In genomic region chrX:20488701-20489122, dm6 we compare ENCODE assay signal across 5 fruit fly cellular contexts.
TF ChIP-seq lines count a peak whose summit lies in the region.

No protein-coding gene starts in this region.

- TF ChIP-seq CTCF in whole organism, embryonic (GFP tag; optimal IDR thresholded peaks at IDR 0.05; lab: Kevin White, UChicago), result no peak

TF ChIP-seq in whole organism, adult, 20 proteins besides CTCF, POLR2A, EP300 and RAD21:
- TF ChIP-seq CG1620 (GFP tag; optimal IDR thresholded peaks at IDR 0.05; lab: Kevin White, UChicago) (peak; percentile 15), kay (GFP tag; lab: Kevin White, UChicago; ENCODE audit: borderline replicate concordance) (no peak), CG11617 (GFP tag; optimal IDR thresholded peaks at IDR 0.05; lab: Kevin White, UChicago) (peak; percentile 40), CG5204 (GFP tag; optimal IDR thresholded peaks at IDR 0.05; lab: Kevin White, UChicago) (peak; percentile 47), bab1 (GFP tag; optimal IDR thresholded peaks at IDR 0.05; lab: Kevin White, UChicago) (peak; percentile 83), CG7101 (tag; optimal IDR thresholded peaks at IDR 0.05; lab: Kevin White, UChicago) (peak; percentile 8), toe (GFP tag; optimal IDR thresholded peaks at IDR 0.05; lab: Kevin White, UChicago) (no peak), CG12768 (GFP tag; optimal IDR thresholded peaks at IDR 0.05; lab: Kevin White, UChicago) (no peak), CG7045 (GFP tag; optimal IDR thresholded peaks at IDR 0.05; lab: Kevin White, UChicago) (peak; percentile 10), CG14711 (tag; optimal IDR thresholded peaks at IDR 0.05; lab: Kevin White, UChicago) (peak; percentile 18), pad (GFP tag; optimal IDR thresholded peaks at IDR 0.05; lab: Kevin White, UChicago) (peak; percentile 43), Hr96 (GFP tag; optimal IDR thresholded peaks at IDR 0.05; lab: Kevin White, UChicago) (peak; percentile 5)

TF ChIP-seq in whole organism, embryonic, 481 proteins besides CTCF, POLR2A, EP300 and RAD21 (continues in another document):
- TF ChIP-seq HLH3B (GFP tag; IDR thresholded peaks at IDR 0.05; lab: Robert Waterston, UW), result 0 out of 2 replicates have a peak, but pooled peaks have one; percentile 12
- peak; percentile 16 to 32 for TF ChIP-seq chif (GFP tag; optimal IDR thresholded peaks at IDR 0.05; lab: Kevin White, UChicago)
- no peak for TF ChIP-seq Doc2 (GFP tag; IDR thresholded peaks at IDR 0.05; lab: Robert Waterston, UW)
- TF ChIP-seq nom (GFP tag; optimal IDR thresholded peaks at IDR 0.05; lab: Kevin White, UChicago), result peak; percentile 50
- TF ChIP-seq CG12219 (GFP tag; optimal IDR thresholded peaks at IDR 0.05; lab: Kevin White, UChicago), result peak; percentile 38
- TF ChIP-seq ham (GFP tag; IDR thresholded peaks at IDR 0.05; lab: Robert Waterston, UW), result no peak
- TF ChIP-seq cg (GFP tag; optimal IDR thresholded peaks at IDR 0.05; lab: Kevin White, UChicago), result no peak
- peak; percentile 20 for TF ChIP-seq CG2875 (GFP tag; optimal IDR thresholded peaks at IDR 0.05; lab: Kevin White, UChicago)
- peak; percentile 1 for TF ChIP-seq CG30020 (tag; optimal IDR thresholded peaks at IDR 0.05; lab: Kevin White, UChicago)
- 0 out of 3 replicates have a peak, but pooled peaks have one; percentile 5 for TF ChIP-seq CG34422 (GFP tag; IDR thresholded peaks at IDR 0.05; lab: Robert Waterston, UW)
- TF ChIP-seq Dad (GFP tag; optimal IDR thresholded peaks at IDR 0.05; lab: Kevin White, UChicago), result no peak
- no peak for TF ChIP-seq CG10462 (GFP tag; optimal IDR thresholded peaks at IDR 0.05; lab: Kevin White, UChicago)
- no peak for TF ChIP-seq D (optimal IDR thresholded peaks at IDR 0.05; lab: Kevin White, UChicago)
- TF ChIP-seq D (GFP tag; optimal IDR thresholded peaks at IDR 0.05; lab: Kevin White, UChicago), result peak; percentile 69
- no peak for TF ChIP-seq aop (GFP tag; IDR thresholded peaks at IDR 0.05; lab: Robert Waterston, UW)
- TF ChIP-seq CG9437 (GFP tag; optimal IDR thresholded peaks at IDR 0.05; lab: Kevin White, UChicago), result peak; percentile 62
- TF ChIP-seq CG5180 (GFP tag; optimal IDR thresholded peaks at IDR 0.05; lab: Kevin White, UChicago), result peak; percentile 58
- no peak for TF ChIP-seq oc (tag; optimal IDR thresholded peaks at IDR 0.05; lab: Kevin White, UChicago)
- no peak for TF ChIP-seq Hr39 (optimal IDR thresholded peaks at IDR 0.05; lab: Kevin White, UChicago)

TF ChIP-seq in whole organism, prepupa, 60 proteins besides CTCF, POLR2A, EP300 and RAD21 (continues in another document):
- TF ChIP-seq Blimp-1 (GFP tag; optimal IDR thresholded peaks at IDR 0.05; lab: Kevin White, UChicago) (peak; percentile 2), Ets96B (tag; optimal IDR thresholded peaks at IDR 0.05; lab: Kevin White, UChicago) (peak; percentile 62), Hr38 (GFP tag; optimal IDR thresholded peaks at IDR 0.05; lab: Kevin White, UChicago) (no peak), CG8632 (GFP tag; optimal IDR thresholded peaks at IDR 0.05; lab: Kevin White, UChicago) (peak; percentile 61), CG6792 (GFP tag; optimal IDR thresholded peaks at IDR 0.05; lab: Kevin White, UChicago) (peak; percentile 70), fd59A (GFP tag; optimal IDR thresholded peaks at IDR 0.05; lab: Kevin White, UChicago) (peak; percentile 61), vri (GFP tag; optimal IDR thresholded peaks at IDR 0.05; lab: Kevin White, UChicago) (no peak), CG11294 (GFP tag; IDR thresholded peaks at IDR 0.05; lab: Robert Waterston, UW) (peak; percentile 15; the same call in 1 of the 2 replicates), CG8119 (GFP tag; IDR thresholded peaks at IDR 0.05; lab: Robert Waterston, UW) (peak; percentile 69), esn (GFP tag; optimal IDR thresholded peaks at IDR 0.05; lab: Kevin White, UChicago) (peak; percentile 74), CG10631 (GFP tag; optimal IDR thresholded peaks at IDR 0.05; lab: Kevin White, UChicago) (peak; percentile 62), cyc (GFP tag; optimal IDR thresholded peaks at IDR 0.05; lab: Kevin White, UChicago) (peak; percentile 75), Eip93F (GFP tag; optimal IDR thresholded peaks at IDR 0.05; lab: Kevin White, UChicago) (no peak), CG6854 (GFP tag; optimal IDR thresholded peaks at IDR 0.05; lab: Kevin White, UChicago) (peak; percentile 48), pdm3 (GFP tag; optimal IDR thresholded peaks at IDR 0.05; lab: Kevin White, UChicago) (peak; percentile 76), topi (GFP tag; optimal IDR thresholded peaks at IDR 0.05; lab: Kevin White, UChicago) (peak; percentile 80), CG34406 (GFP tag; optimal IDR thresholded peaks at IDR 0.05; lab: Kevin White, UChicago) (peak; percentile 59), CG1621 (tag; optimal IDR thresholded peaks at IDR 0.05; lab: Kevin White, UChicago) (peak; percentile 15), dac (GFP tag; optimal IDR thresholded peaks at IDR 0.05; lab: Kevin White, UChicago) (peak; percentile 83), CG10669 (GFP tag; optimal IDR thresholded peaks at IDR 0.05; lab: Kevin White, UChicago) (peak; percentile 74), net (GFP tag; optimal IDR thresholded peaks at IDR 0.05; lab: Kevin White, UChicago) (peak; percentile 80)

TF ChIP-seq in whole organism, pupa, 21 proteins besides CTCF, POLR2A, EP300 and RAD21:
- TF ChIP-seq Snoo (tag; optimal IDR thresholded peaks at IDR 0.05; lab: Kevin White, UChicago) (peak; percentile 58), Pif1B (GFP tag; optimal IDR thresholded peaks at IDR 0.05; lab: Kevin White, UChicago) (peak; percentile 70), D1 (tag; optimal IDR thresholded peaks at IDR 0.05; lab: Kevin White, UChicago) (peak; percentile 45), EcR (GFP tag; optimal IDR thresholded peaks at IDR 0.05; lab: Kevin White, UChicago) (no peak), fd96Ca (GFP tag; IDR thresholded peaks at IDR 0.05; lab: Robert Waterston, UW) (peak; percentile 60; the same call in 1 of the 3 replicates), CG10348 (GFP tag; IDR thresholded peaks at IDR 0.05; lab: Robert Waterston, UW) (no peak), CG4496 (GFP tag; IDR thresholded peaks at IDR 0.05; lab: Robert Waterston, UW) (no peak), CG8301 (tag; optimal IDR thresholded peaks at IDR 0.05; lab: Kevin White, UChicago) (peak; percentile 81), Ets98B (GFP tag; IDR thresholded peaks at IDR 0.05; lab: Robert Waterston, UW) (0 out of 2 replicates have a peak, but pooled peaks have one; percentile 32), CG32121 (GFP tag; IDR thresholded peaks at IDR 0.05; lab: Robert Waterston, UW) (no peak), CG17806 (tag; optimal IDR thresholded peaks at IDR 0.05; lab: Kevin White, UChicago) (peak; percentile 61), CG34367 (tag; optimal IDR thresholded peaks at IDR 0.05; lab: Kevin White, UChicago) (peak; percentile 31), CG15710 (tag; optimal IDR thresholded peaks at IDR 0.05; lab: Kevin White, UChicago) (peak; percentile 66), CG8159 (tag; optimal IDR thresholded peaks at IDR 0.05; lab: Kevin White, UChicago) (peak; percentile 78), CG14655 (GFP tag; optimal IDR thresholded peaks at IDR 0.05; lab: Kevin White, UChicago) (peak; percentile 85), Pif1A (GFP tag; optimal IDR thresholded peaks at IDR 0.05; lab: Kevin White, UChicago) (peak; percentile 72), rn (GFP tag; IDR thresholded peaks at IDR 0.05; lab: Robert Waterston, UW) (no peak), gl (tag; optimal IDR thresholded peaks at IDR 0.05; lab: Kevin White, UChicago) (no peak), CG12605 (GFP tag; IDR thresholded peaks at IDR 0.05; lab: Robert Waterston, UW) (no peak), CG13204 (GFP tag; optimal IDR thresholded peaks at IDR 0.05; lab: Kevin White, UChicago) (peak; percentile 25), CG9948 (tag; optimal IDR thresholded peaks at IDR 0.05; lab: Kevin White, UChicago) (peak; percentile 64)
TF ChIP-seq in whole organism, pupa: peak in this region for 14.

TF ChIP-seq in whole organism, wandering third instar larva, 38 proteins besides CTCF, POLR2A, EP300 and RAD21 (continues in another document):
- no peak for TF ChIP-seq dl (GFP tag; optimal IDR thresholded peaks at IDR 0.05; lab: Kevin White, UChicago; ENCODE audit: insufficient read depth in 1 of 2, partially characterized antibody in 2 of 2)
- no peak for TF ChIP-seq sage (GFP tag; optimal IDR thresholded peaks at IDR 0.05; lab: Kevin White, UChicago)
- TF ChIP-seq CG32264 (GFP tag; optimal IDR thresholded peaks at IDR 0.05; lab: Kevin White, UChicago), result no peak
- TF ChIP-seq foxo (GFP tag; optimal IDR thresholded peaks at IDR 0.05; lab: Kevin White, UChicago), result peak in 1 of 2 experiments; percentile 55
- TF ChIP-seq brk (GFP tag; optimal IDR thresholded peaks at IDR 0.05; lab: Kevin White, UChicago), result no peak
- no peak for TF ChIP-seq usp (GFP tag; optimal IDR thresholded peaks at IDR 0.05; lab: Kevin White, UChicago)
- no peak for TF ChIP-seq Vsx2 (GFP tag; optimal IDR thresholded peaks at IDR 0.05; lab: Kevin White, UChicago; ENCODE audit: partially characterized antibody)
- no peak for TF ChIP-seq CG9705 (GFP tag; optimal IDR thresholded peaks at IDR 0.05; lab: Kevin White, UChicago)
- TF ChIP-seq dmrt93B (GFP tag; optimal IDR thresholded peaks at IDR 0.05; lab: Kevin White, UChicago), result peak; percentile 60
- TF ChIP-seq Abd-B (GFP tag; optimal IDR thresholded peaks at IDR 0.05; lab: Kevin White, UChicago), result no peak
- TF ChIP-seq N (GFP tag; optimal IDR thresholded peaks at IDR 0.05; lab: Kevin White, UChicago), result no peak
- TF ChIP-seq woc (GFP tag; optimal IDR thresholded peaks at IDR 0.05; lab: Kevin White, UChicago), result peak; percentile 54
- peak; percentile 55 for TF ChIP-seq Sp1 (GFP tag; optimal IDR thresholded peaks at IDR 0.05; lab: Kevin White, UChicago)
- TF ChIP-seq CrebA (GFP tag; optimal IDR thresholded peaks at IDR 0.05; lab: Kevin White, UChicago; ENCODE audit: borderline replicate concordance), result no peak
- TF ChIP-seq h (GFP tag; optimal IDR thresholded peaks at IDR 0.05; lab: Kevin White, UChicago), result peak; percentile 64
- TF ChIP-seq br (GFP tag; optimal IDR thresholded peaks at IDR 0.05; lab: Kevin White, UChicago), result peak; percentile 32
- TF ChIP-seq sv (GFP tag; optimal IDR thresholded peaks at IDR 0.05; lab: Kevin White, UChicago), result no peak
- peak; percentile 19 for TF ChIP-seq Hnf4 (GFP tag; optimal IDR thresholded peaks at IDR 0.05; lab: Kevin White, UChicago)
- peak; percentile 45 for TF ChIP-seq OdsH (GFP tag; optimal IDR thresholded peaks at IDR 0.05; lab: Kevin White, UChicago)
- peak; percentile 43 for TF ChIP-seq ey (GFP tag; optimal IDR thresholded peaks at IDR 0.05; lab: Kevin White, UChicago)
- TF ChIP-seq GATAd (GFP tag; optimal IDR thresholded peaks at IDR 0.05; lab: Kevin White, UChicago), result no peak
- TF ChIP-seq Dfd (GFP tag; optimal IDR thresholded peaks at IDR 0.05; lab: Kevin White, UChicago), result no peak
- TF ChIP-seq psq (GFP tag; optimal IDR thresholded peaks at IDR 0.05; lab: Kevin White, UChicago), result peak; percentile 33
- no peak for TF ChIP-seq Mio (GFP tag; optimal IDR thresholded peaks at IDR 0.05; lab: Kevin White, UChicago)
- no peak for TF ChIP-seq Dif (GFP tag; optimal IDR thresholded peaks at IDR 0.05; lab: Kevin White, UChicago; ENCODE audit: partially characterized antibody)
- TF ChIP-seq Hr83 (GFP tag; optimal IDR thresholded peaks at IDR 0.05; lab: Kevin White, UChicago; ENCODE audit: poor library complexity, severe bottlenecking), result no peak
